Fruit fly (Drosophila melanogaster) whole organism, embryonic: ENCODE data around the gene CG33511.

Source experiments
- Bteb2 ChIP-seq: fragments of 200-800 bp; sonication (Bioruptor generic); optimal IDR thresholded peaks from 2 replicates; lab custom pipeline; 2016; ENCODE audit warnings: missing biosample characterization, missing genetic modification characterization
- CG10959 ChIP-seq: fragments of 200-800 bp; sonication (Bioruptor generic); IDR thresholded peaks from 2 replicates; pipeline ENCODE4 v1.3.6; 2022; ENCODE audit warnings: missing biosample characterization, missing genetic modification characterization
- CG11504 ChIP-seq: fragments of 200-800 bp; sonication (Bioruptor generic); optimal IDR thresholded peaks from 3 replicates; lab custom pipeline; 2019; ENCODE audit warnings: missing biosample characterization, mild to moderate bottlenecking, missing genetic modification characterization, moderate library complexity
- CG14050 ChIP-seq: fragments of 200-800 bp; sonication (Bioruptor generic); IDR thresholded peaks from 3 replicates; pipeline ENCODE4 v1.3.6; 2022; ENCODE audit warnings: missing biosample characterization, missing genetic modification characterization
- CG14667 ChIP-seq: fragments of 200-800 bp; sonication (Bioruptor generic); IDR thresholded peaks from 2 replicates; pipeline ENCODE4 v1.3.6; 2022; ENCODE audit warnings: missing biosample characterization, missing genetic modification characterization
- CG1529 ChIP-seq: fragments of 200-800 bp; sonication (Bioruptor generic); optimal IDR thresholded peaks from 3 replicates; lab custom pipeline; 2018; ENCODE audit warnings: missing biosample characterization, missing genetic modification characterization
- CG15696 ChIP-seq: fragments of 200-800 bp; sonication (Bioruptor generic); optimal IDR thresholded peaks from 2 replicates; lab custom pipeline; 2019; ENCODE audit warnings: missing biosample characterization, mild to moderate bottlenecking, missing genetic modification characterization, moderate library complexity
- CG16779 ChIP-seq: fragments of 200-800 bp; sonication (Bioruptor generic); IDR thresholded peaks from 2 replicates; pipeline ENCODE4 v1.3.6; 2022; ENCODE audit warnings: missing biosample characterization, missing genetic modification characterization
- CG17186 ChIP-seq: fragments of 200-800 bp; sonication (Bioruptor generic); optimal IDR thresholded peaks from 3 replicates; lab custom pipeline; 2017; ENCODE audit warnings: missing biosample characterization, missing genetic modification reagents, missing genetic modification characterization
- CG17328 ChIP-seq: fragments of 200-800 bp; sonication (Bioruptor generic); IDR thresholded peaks from 2 replicates; pipeline ENCODE4 v1.3.6; 2022; ENCODE audit warnings: missing biosample characterization, missing genetic modification characterization
- CG17912 ChIP-seq: fragments of 200-800 bp; sonication (Bioruptor generic); optimal IDR thresholded peaks from 2 replicates; lab custom pipeline; 2018; ENCODE audit warnings: missing biosample characterization, mild to moderate bottlenecking, missing genetic modification characterization
- CG18262 ChIP-seq: fragments of 200-800 bp; optimal IDR thresholded peaks from 3 replicates; lab custom pipeline; 2019; ENCODE audit warnings: missing biosample characterization, mild to moderate bottlenecking, missing genetic modification characterization, moderate library complexity
- CG31388 ChIP-seq: fragments of 200-800 bp; sonication (Bioruptor generic); optimal IDR thresholded peaks from 2 replicates; lab custom pipeline; 2016; ENCODE audit warnings: missing biosample characterization, missing genetic modification characterization
- CG3281 ChIP-seq: fragments of 200-800 bp; sonication (Bioruptor generic); optimal IDR thresholded peaks from 3 replicates; lab custom pipeline; 2017; ENCODE audit warnings: missing biosample characterization, mild to moderate bottlenecking, missing genetic modification characterization
- CG34422 ChIP-seq: fragments of 200-800 bp; sonication (Bioruptor generic); IDR thresholded peaks from 3 replicates; pipeline ENCODE4 v1.3.6; 2022; ENCODE audit warnings: missing biosample characterization, missing genetic modification characterization
- CG4730 ChIP-seq: fragments of 200-800 bp; sonication (Bioruptor generic); IDR thresholded peaks from 2 replicates; pipeline ENCODE4 v1.3.6; 2022; ENCODE audit warnings: missing biosample characterization, missing genetic modification characterization
- CG7556 ChIP-seq: fragments of 200-800 bp; sonication (Bioruptor generic); optimal IDR thresholded peaks from 2 replicates; lab custom pipeline; 2017; ENCODE audit warnings: missing biosample characterization, mild to moderate bottlenecking, missing genetic modification characterization
- CG8924 ChIP-seq: fragments of 200-800 bp; optimal IDR thresholded peaks from 3 replicates; lab custom pipeline; 2019; ENCODE audit warnings: missing biosample characterization, mild to moderate bottlenecking, missing genetic modification characterization, moderate library complexity
- CrebB ChIP-seq: fragments of 200-800 bp; sonication (Bioruptor generic); optimal IDR thresholded peaks from 3 replicates; lab custom pipeline; 2018; ENCODE audit warnings: missing biosample characterization, mild to moderate bottlenecking, missing genetic modification characterization
- D19B ChIP-seq: fragments of 200-800 bp; sonication (Bioruptor generic); optimal IDR thresholded peaks from 2 replicates; lab custom pipeline; 2017; ENCODE audit warnings: missing biosample characterization, mild to moderate bottlenecking, missing genetic modification characterization
- Hmr ChIP-seq: fragments of 200-800 bp; sonication (Bioruptor generic); optimal IDR thresholded peaks from 3 replicates; lab custom pipeline; 2017; ENCODE audit warnings: mild to moderate bottlenecking, missing biosample characterization, missing genetic modification reagents, missing genetic modification characterization
- Hsf ChIP-seq: fragments of 200-800 bp; sonication (Bioruptor generic); optimal IDR thresholded peaks from 3 replicates; lab custom pipeline; 2016; ENCODE audit warnings: missing biosample characterization, missing genetic modification characterization
- Jarid2 ChIP-seq: fragments of 200-800 bp; sonication (Bioruptor generic); optimal IDR thresholded peaks from 3 replicates; lab custom pipeline; 2017; ENCODE audit warnings: mild to moderate bottlenecking, missing biosample characterization, missing genetic modification reagents, missing genetic modification characterization
- NFAT ChIP-seq: fragments of 200-800 bp; sonication (Bioruptor generic); IDR thresholded peaks from 2 replicates; pipeline ENCODE4 v1.3.6; 2022; ENCODE audit warnings: missing biosample characterization, missing genetic modification characterization
- NfI ChIP-seq: fragments of 200-800 bp; sonication (Bioruptor generic); optimal IDR thresholded peaks from 3 replicates; lab custom pipeline; 2018; ENCODE audit warnings: missing biosample characterization, mild to moderate bottlenecking, missing genetic modification characterization, moderate library complexity
- Pdp1 ChIP-seq, 2 experiments: fragments of 200-800 bp; sonication (Bioruptor generic); optimal IDR thresholded peaks; 3 replicates each; lab custom pipeline; 2016; ENCODE audit warnings: missing biosample characterization in 2 of 2, missing genetic modification characterization in 2 of 2, mild to moderate bottlenecking in 1 of 2, moderate library complexity in 1 of 2
- Side ChIP-seq: fragments of 200-800 bp; sonication (Bioruptor generic); optimal IDR thresholded peaks from 2 replicates; lab custom pipeline; 2016; ENCODE audit warnings: missing biosample characterization, missing genetic modification characterization
- amos ChIP-seq: fragments of 200-800 bp; sonication (Bioruptor generic); IDR thresholded peaks from 2 replicates; pipeline ENCODE4 v1.3.6; 2022; ENCODE audit warnings: missing biosample characterization, missing genetic modification characterization; ENCODE audit not compliant: partially characterized antibody
- az2 ChIP-seq: fragments of 200-800 bp; sonication (Bioruptor generic); optimal IDR thresholded peaks from 3 replicates; lab custom pipeline; 2016; ENCODE audit warnings: missing biosample characterization, missing genetic modification characterization
- bab2 ChIP-seq: fragments of 200-800 bp; sonication (Bioruptor generic); optimal IDR thresholded peaks from 2 replicates; lab custom pipeline; 2016; ENCODE audit warnings: missing biosample characterization, missing genetic modification characterization
- bsh ChIP-seq, 2 experiments: fragments of 200-800 bp; sonication (Bioruptor generic); optimal IDR thresholded peaks; 2 replicates each; lab custom pipeline; 2017 to 2018; ENCODE audit warnings: mild to moderate bottlenecking in 2 of 2, missing biosample characterization in 2 of 2, missing genetic modification characterization in 2 of 2, moderate library complexity in 1 of 2
- cg ChIP-seq: fragments of 200-800 bp; sonication (Bioruptor generic); optimal IDR thresholded peaks from 3 replicates; lab custom pipeline; 2019; ENCODE audit warnings: missing biosample characterization, mild to moderate bottlenecking, missing genetic modification characterization, moderate library complexity
- esg ChIP-seq: fragments of 200-800 bp; sonication (Bioruptor generic); conservative IDR thresholded peaks from 2 replicates; pipeline ENCODE4 v1.3.6; 2022; ENCODE audit warnings: missing biosample characterization, missing genetic modification characterization
- ewg ChIP-seq: fragments of 200-800 bp; sonication (Bioruptor generic); optimal IDR thresholded peaks from 3 replicates; lab custom pipeline; 2017; ENCODE audit warnings: mild to moderate bottlenecking, missing biosample characterization, missing genetic modification reagents, missing genetic modification characterization
- eyg ChIP-seq: fragments of 200-800 bp; sonication (Bioruptor generic); optimal IDR thresholded peaks from 3 replicates; lab custom pipeline; 2016; ENCODE audit warnings: missing biosample characterization, missing genetic modification characterization
- fd102C ChIP-seq: fragments of 200-800 bp; sonication (Bioruptor generic); optimal IDR thresholded peaks from 2 replicates; lab custom pipeline; 2018; ENCODE audit warnings: missing biosample characterization, mild to moderate bottlenecking, missing genetic modification characterization, moderate library complexity
- gem ChIP-seq: fragments of 200-800 bp; sonication (Bioruptor generic); optimal IDR thresholded peaks from 2 replicates; lab custom pipeline; 2019; ENCODE audit warnings: missing biosample characterization, mild to moderate bottlenecking, missing genetic modification characterization, moderate library complexity
- h ChIP-seq: fragments of >200 bp; optimal IDR thresholded peaks from 2 replicates; lab custom pipeline; 2017
- hbn ChIP-seq: fragments of 200-800 bp; sonication (Bioruptor generic); IDR thresholded peaks from 2 replicates; pipeline ENCODE4 v1.3.6; 2022; ENCODE audit warnings: missing biosample characterization, missing genetic modification characterization; ENCODE audit not compliant: partially characterized antibody
- inv ChIP-seq: fragments of 200-800 bp; sonication (Bioruptor generic); IDR thresholded peaks from 2 replicates; pipeline ENCODE4 v1.3.6; 2022; ENCODE audit warnings: missing biosample characterization, missing genetic modification characterization; ENCODE audit not compliant: partially characterized antibody
- jigr1 ChIP-seq: fragments of 200-800 bp; sonication (Bioruptor generic); IDR thresholded peaks from 3 replicates; pipeline ENCODE4 v1.3.6; 2022; ENCODE audit warnings: missing biosample characterization, missing genetic modification characterization
- lbe ChIP-seq: fragments of 200-800 bp; sonication (Bioruptor generic); optimal IDR thresholded peaks from 2 replicates; lab custom pipeline; 2016; ENCODE audit warnings: missing biosample characterization, mild to moderate bottlenecking, missing genetic modification characterization
- lmd ChIP-seq: fragments of 200-800 bp; sonication (Bioruptor generic); IDR thresholded peaks from 2 replicates; pipeline ENCODE4 v1.3.6; 2022; ENCODE audit warnings: missing biosample characterization, missing genetic modification characterization
- lola ChIP-seq, 3 experiments: fragments of >200 bp in 2 of 3; fragments of 200-800 bp in 1 of 3; sonication (Bioruptor generic) in 1 of 3; optimal IDR thresholded peaks; 2 replicates each; lab custom pipeline; 2017 to 2019; ENCODE audit warnings: missing biosample characterization in 3 of 3, missing genetic modification characterization in 3 of 3, mild to moderate bottlenecking in 1 of 3, moderate library complexity in 1 of 3
- luna ChIP-seq: fragments of 200-800 bp; sonication (Bioruptor generic); optimal IDR thresholded peaks from 2 replicates; lab custom pipeline; 2016; ENCODE audit warnings: missing biosample characterization, missing genetic modification characterization
- nerfin-1 ChIP-seq: fragments of 200-800 bp; sonication (Bioruptor generic); optimal IDR thresholded peaks from 3 replicates; lab custom pipeline; 2019; ENCODE audit warnings: missing biosample characterization, mild to moderate bottlenecking, missing genetic modification characterization, moderate library complexity
- nom ChIP-seq: fragments of 200-800 bp; sonication (Bioruptor generic); optimal IDR thresholded peaks from 2 replicates; lab custom pipeline; 2017; ENCODE audit warnings: missing biosample characterization, missing genetic modification characterization, mild to moderate bottlenecking, moderate library complexity, missing genetic modification reagents
- slou ChIP-seq: fragments of 200-800 bp; sonication (Bioruptor generic); optimal IDR thresholded peaks from 3 replicates; lab custom pipeline; 2016; ENCODE audit warnings: missing biosample characterization, missing genetic modification characterization
- tap ChIP-seq: fragments of 200-800 bp; optimal IDR thresholded peaks from 3 replicates; lab custom pipeline; 2019; ENCODE audit warnings: missing biosample characterization, mild to moderate bottlenecking, missing genetic modification characterization, moderate library complexity
- twi ChIP-seq: fragments of 200-800 bp; optimal IDR thresholded peaks from 2 replicates; lab custom pipeline; 2019; ENCODE audit warnings: missing biosample characterization, mild to moderate bottlenecking, missing genetic modification characterization, moderate library complexity
- wor ChIP-seq: fragments of 200-800 bp; sonication (Bioruptor generic); IDR thresholded peaks from 2 replicates; pipeline ENCODE4 v1.3.6; 2022; ENCODE audit warnings: missing biosample characterization, missing genetic modification characterization

CG33511 gene

DNA sequence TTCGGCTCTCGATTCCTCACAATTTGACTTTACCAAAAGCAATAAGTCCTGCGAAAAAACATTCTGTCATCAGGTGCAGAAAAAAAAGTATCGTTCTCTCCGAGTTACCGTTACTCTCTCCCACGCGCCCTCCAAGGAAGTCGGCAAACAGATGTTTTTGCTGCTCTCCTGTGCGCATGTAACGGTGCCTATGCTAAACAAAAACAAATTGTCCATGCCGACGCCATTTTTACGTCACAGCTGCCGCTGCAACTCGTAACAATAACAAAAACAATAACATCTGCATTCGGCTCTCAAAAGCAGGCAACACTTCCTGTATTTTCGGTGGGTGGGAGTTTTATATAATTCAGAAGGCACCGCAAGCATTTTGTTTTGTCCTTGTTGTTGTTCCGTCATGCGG, 22.8 kb upstream of the CG33511 start (continued):
- TF ChIP-seq amos (0 out of 2 replicates have a peak, but pooled peaks have one; percentile 7), nerfin-1 (tag; lab: Kevin White, UChicago) (peak; percentile 17), ewg (GFP tag; lab: Kevin White, UChicago) (peak; percentile 95), CG34422 (GFP tag; lab: Robert Waterston, UW) (peak; percentile 27; the same call in 1 of the 3 replicates), nom (GFP tag; lab: Kevin White, UChicago) (no peak), twi (tag; lab: Kevin White, UChicago) (peak; percentile 82), CG11504 (tag; lab: Kevin White, UChicago) (no peak), Bteb2 (GFP tag; lab: Kevin White, UChicago) (no peak), Hsf (no peak), CG17912 (no peak), NfI (GFP tag; lab: Kevin White, UChicago) (no peak), h (lab: Kevin White, UChicago) (no peak), tap (tag; lab: Kevin White, UChicago) (no peak), CG17328 (no peak), CG16779 (GFP tag; lab: Robert Waterston, UW) (no peak), CG14667 (GFP tag; lab: Robert Waterston, UW) (no peak), Pdp1 (GFP tag; optimal IDR thresholded peaks at IDR 0.05; lab: Kevin White, UChicago) (peak in 1 of 2 experiments; percentile 13), bab2 (GFP tag; lab: Kevin White, UChicago) (no peak), CG10959 (no peak), CG8924 (peak; percentile 7), cg (GFP tag; lab: Kevin White, UChicago) (no peak)

DNA sequence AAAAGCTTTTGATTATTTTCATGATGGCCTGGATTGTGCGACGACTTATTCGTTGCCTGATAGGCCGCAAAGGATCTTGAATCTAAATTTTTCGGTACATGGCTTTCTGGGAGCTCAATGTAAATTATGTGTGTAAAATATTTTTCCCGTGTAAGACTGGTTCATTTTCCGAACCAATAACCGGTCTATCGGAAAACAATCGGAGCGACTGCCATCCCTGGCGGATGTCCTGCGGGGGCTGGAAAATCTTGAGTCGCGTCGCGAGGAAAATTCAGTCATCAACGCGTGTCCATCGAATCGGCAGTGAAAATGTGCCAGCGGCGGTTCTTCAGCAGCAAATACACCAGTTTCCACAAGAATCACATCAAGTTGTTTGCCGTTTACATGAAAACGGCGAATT, 22.0 kb upstream of the CG33511 start, which contains the start of the genes CG46307 and Nhe2:
Gene CG46307, plus strand, starts transcription at position 243 of the 400 bp plus-strand sequence.
Gene Nhe2, plus strand, starts transcription at position 243 of the 400 bp plus-strand sequence.
- TF ChIP-seq CG15696, result no peak
- no peak for TF ChIP-seq hbn
- no peak for TF ChIP-seq CG7556
- peak in 1 of 2 experiments; percentile 16 for TF ChIP-seq bsh (GFP tag; optimal IDR thresholded peaks at IDR 0.05; lab: Kevin White, UChicago)
- no peak for TF ChIP-seq eyg
- no peak for TF ChIP-seq CG14050 (GFP tag; lab: Robert Waterston, UW)
- TF ChIP-seq jigr1 (GFP tag; lab: Robert Waterston, UW), result no peak
- no peak for TF ChIP-seq CG4730 (GFP tag; lab: Robert Waterston, UW)
- no peak for TF ChIP-seq lmd (GFP tag; lab: Robert Waterston, UW)
- TF ChIP-seq CG31388 (GFP tag; lab: Kevin White, UChicago), result no peak
- no peak for TF ChIP-seq D19B (GFP tag; lab: Kevin White, UChicago)
- no peak for TF ChIP-seq CG1529 (GFP tag; lab: Kevin White, UChicago)
- TF ChIP-seq az2 (GFP tag; lab: Kevin White, UChicago), result no peak
- TF ChIP-seq luna (GFP tag; lab: Kevin White, UChicago), result no peak
- TF ChIP-seq CrebB, result no peak
- no peak for TF ChIP-seq CG17186 (GFP tag; lab: Kevin White, UChicago)
- TF ChIP-seq NFAT (GFP tag; lab: Robert Waterston, UW), result no peak
- peak; percentile 0 for TF ChIP-seq CG18262 (tag; lab: Kevin White, UChicago)
- TF ChIP-seq inv (GFP tag; lab: Robert Waterston, UW), result no peak
- TF ChIP-seq CG3281 (GFP tag; lab: Kevin White, UChicago), result no peak
- peak; percentile 23 for TF ChIP-seq Jarid2
- no peak for TF ChIP-seq slou (GFP tag; lab: Kevin White, UChicago)
- TF ChIP-seq Side, result no peak
- no peak for TF ChIP-seq gem (tag; lab: Kevin White, UChicago)
- TF ChIP-seq lbe (GFP tag; lab: Kevin White, UChicago), result no peak
- TF ChIP-seq wor, result no peak
- no peak for TF ChIP-seq CG11504 (tag; lab: Kevin White, UChicago)
- TF ChIP-seq lola (GFP tag; optimal IDR thresholded peaks at IDR 0.05; lab: Kevin White, UChicago), result no peak
- no peak for TF ChIP-seq esg (GFP tag; lab: Robert Waterston, UW)
- peak; percentile 25 for TF ChIP-seq Hmr (GFP tag; lab: Kevin White, UChicago)
- no peak for TF ChIP-seq fd102C
